Fruit fly (Drosophila melanogaster) whole organism, embryonic: Measurements from ENCODE around the gene CG43051.

Source experiments
- Bgb ChIP-seq: fragments of 200-800 bp; sonication (Bioruptor generic); IDR thresholded peaks from 2 replicates; pipeline ENCODE4 v1.3.6; 2022; ENCODE audit warnings: missing biosample characterization, missing genetic modification characterization; ENCODE audit not compliant: partially characterized antibody
- CG12219 ChIP-seq: fragments of 200-800 bp; sonication (Bioruptor generic); optimal IDR thresholded peaks from 3 replicates; lab custom pipeline; 2018; ENCODE audit warnings: missing biosample characterization, mild to moderate bottlenecking, missing genetic modification characterization
- CG15696 ChIP-seq: fragments of 200-800 bp; sonication (Bioruptor generic); optimal IDR thresholded peaks from 2 replicates; lab custom pipeline; 2019; ENCODE audit warnings: missing biosample characterization, mild to moderate bottlenecking, missing genetic modification characterization, moderate library complexity
- CG17802 ChIP-seq: fragments of 200-800 bp; sonication (Bioruptor generic); optimal IDR thresholded peaks from 2 replicates; lab custom pipeline; 2018; ENCODE audit warnings: missing biosample characterization, mild to moderate bottlenecking, missing genetic modification characterization, moderate library complexity
- CG1832 ChIP-seq: fragments of 200-800 bp; sonication (Bioruptor generic); optimal IDR thresholded peaks from 2 replicates; lab custom pipeline; 2017; ENCODE audit warnings: missing biosample characterization, mild to moderate bottlenecking, missing genetic modification characterization, inconsistent platforms
- CG2202 ChIP-seq: fragments of 200-800 bp; sonication (Bioruptor generic); optimal IDR thresholded peaks from 2 replicates; lab custom pipeline; 2018; ENCODE audit warnings: missing biosample characterization, mild to moderate bottlenecking, missing genetic modification characterization
- CG2678 ChIP-seq: fragments of 200-800 bp; sonication (Bioruptor generic); optimal IDR thresholded peaks from 3 replicates; lab custom pipeline; 2019; ENCODE audit warnings: missing biosample characterization, mild to moderate bottlenecking, missing genetic modification characterization, moderate library complexity
- CG34224 ChIP-seq: fragments of 200-800 bp; sonication (Bioruptor generic); IDR thresholded peaks from 3 replicates; pipeline ENCODE4 v1.3.6; 2022; ENCODE audit warnings: missing biosample characterization, missing genetic modification characterization; ENCODE audit not compliant: partially characterized antibody
- CG4282 ChIP-seq: fragments of 200-800 bp; sonication (Bioruptor generic); optimal IDR thresholded peaks from 2 replicates; lab custom pipeline; 2016; ENCODE audit warnings: missing biosample characterization, missing genetic modification characterization
- CG4360 ChIP-seq: fragments of 200-800 bp; sonication (Bioruptor generic); IDR thresholded peaks from 2 replicates; pipeline ENCODE4 v1.3.6; 2022; ENCODE audit warnings: missing biosample characterization, missing genetic modification characterization
- CG7745 ChIP-seq: fragments of 200-800 bp; sonication (Bioruptor generic); optimal IDR thresholded peaks from 2 replicates; lab custom pipeline; 2018; ENCODE audit warnings: missing biosample characterization, mild to moderate bottlenecking, missing genetic modification characterization, moderate library complexity
- CG9876 ChIP-seq: fragments of 200-800 bp; sonication (Bioruptor generic); optimal IDR thresholded peaks from 2 replicates; lab custom pipeline; 2016; ENCODE audit warnings: missing biosample characterization, missing genetic modification characterization
- Dbx ChIP-seq: fragments of 200-800 bp; sonication (Bioruptor generic); IDR thresholded peaks from 3 replicates; pipeline ENCODE4 v1.3.6; 2022; ENCODE audit warnings: missing biosample characterization, missing genetic modification characterization
- Drgx ChIP-seq: fragments of 200-800 bp; sonication (Bioruptor generic); IDR thresholded peaks from 2 replicates; pipeline ENCODE4 v1.3.6; 2022; ENCODE audit warnings: missing biosample characterization, missing genetic modification characterization
- Ets97D ChIP-seq: fragments of 200-800 bp; sonication (Bioruptor generic); optimal IDR thresholded peaks from 3 replicates; lab custom pipeline; 2016; ENCODE audit warnings: missing biosample characterization, missing genetic modification characterization
- Hr39 ChIP-seq: fragments of >200 bp; optimal IDR thresholded peaks from 2 replicates; lab custom pipeline; 2017
- Hr51 ChIP-seq, 2 experiments: fragments of 200-800 bp; sonication (Bioruptor generic); optimal IDR thresholded peaks; 2 replicates in 1 of 2; 3 replicates in 1 of 2; lab custom pipeline; 2016 to 2018; ENCODE audit warnings: missing biosample characterization in 2 of 2, missing genetic modification characterization in 2 of 2, mild to moderate bottlenecking in 1 of 2, moderate library complexity in 1 of 2
- Neu2 ChIP-seq: fragments of 200-800 bp; sonication (Bioruptor generic); optimal IDR thresholded peaks from 3 replicates; lab custom pipeline; 2016; ENCODE audit warnings: missing biosample characterization, missing genetic modification characterization, borderline replicate concordance
- Rfx ChIP-seq: fragments of 200-800 bp; sonication (Bioruptor generic); IDR thresholded peaks from 2 replicates; pipeline ENCODE4 v1.3.6; 2022; ENCODE audit warnings: missing biosample characterization, missing genetic modification characterization
- TFAM ChIP-seq: fragments of 200-800 bp; sonication (Bioruptor generic); optimal IDR thresholded peaks from 2 replicates; lab custom pipeline; 2017; ENCODE audit warnings: missing biosample characterization, missing genetic modification characterization, inconsistent platforms
- Taf1 ChIP-seq: fragments of 200-800 bp; sonication (Bioruptor generic); IDR thresholded peaks from 2 replicates; pipeline ENCODE4 v1.3.6; 2022; ENCODE audit warnings: missing biosample characterization, missing genetic modification characterization
- Trl ChIP-seq, 3 experiments: fragments of >200 bp in 2 of 3; fragments of 200-800 bp in 1 of 3; sonication (Bioruptor generic) in 1 of 3; optimal IDR thresholded peaks; 2 replicates in 1 of 3; 3 replicates in 2 of 3; lab custom pipeline; 2016 to 2017; ENCODE audit warnings: missing biosample characterization in 1 of 3, missing genetic modification characterization in 1 of 3
- abd-A ChIP-seq: fragments of 200-800 bp; sonication (Bioruptor generic); optimal IDR thresholded peaks from 3 replicates; lab custom pipeline; 2019; ENCODE audit warnings: missing biosample characterization, mild to moderate bottlenecking, missing genetic modification characterization, moderate library complexity
- ato ChIP-seq: fragments of 200-800 bp; sonication (Bioruptor generic); IDR thresholded peaks from 2 replicates; pipeline ENCODE4 v1.3.6; 2022; ENCODE audit warnings: missing biosample characterization, missing genetic modification characterization; ENCODE audit not compliant: partially characterized antibody
- bsh ChIP-seq, 2 experiments: fragments of 200-800 bp; sonication (Bioruptor generic); optimal IDR thresholded peaks; 2 replicates each; lab custom pipeline; 2017 to 2018; ENCODE audit warnings: mild to moderate bottlenecking in 2 of 2, missing biosample characterization in 2 of 2, missing genetic modification characterization in 2 of 2, moderate library complexity in 1 of 2
- chm ChIP-seq: fragments of 200-800 bp; sonication (Bioruptor generic); IDR thresholded peaks from 2 replicates; pipeline ENCODE4 v1.3.6; 2022; ENCODE audit warnings: missing biosample characterization, missing genetic modification characterization
- crol ChIP-seq: fragments of 200-800 bp; sonication (Bioruptor generic); IDR thresholded peaks from 2 replicates; pipeline ENCODE4 v1.3.6; 2022; ENCODE audit warnings: missing biosample characterization, missing genetic modification characterization
- crp ChIP-seq, 2 experiments: fragments of 200-800 bp; sonication (Bioruptor generic); optimal IDR thresholded peaks; 2 replicates in 1 of 2; 3 replicates in 1 of 2; lab custom pipeline; 2017; ENCODE audit warnings: missing biosample characterization in 2 of 2, missing genetic modification characterization in 2 of 2, mild to moderate bottlenecking in 1 of 2, moderate library complexity in 1 of 2
- fd96Cb ChIP-seq: fragments of 200-800 bp; sonication (Bioruptor generic); optimal IDR thresholded peaks from 2 replicates; lab custom pipeline; 2018; ENCODE audit warnings: missing biosample characterization, mild to moderate bottlenecking, missing genetic modification characterization, moderate library complexity
- lbe ChIP-seq: fragments of 200-800 bp; sonication (Bioruptor generic); optimal IDR thresholded peaks from 2 replicates; lab custom pipeline; 2016; ENCODE audit warnings: missing biosample characterization, mild to moderate bottlenecking, missing genetic modification characterization
- nom ChIP-seq: fragments of 200-800 bp; sonication (Bioruptor generic); optimal IDR thresholded peaks from 2 replicates; lab custom pipeline; 2017; ENCODE audit warnings: missing biosample characterization, missing genetic modification characterization, mild to moderate bottlenecking, moderate library complexity, missing genetic modification reagents
- otp ChIP-seq: fragments of 200-800 bp; sonication (Bioruptor generic); IDR thresholded peaks from 3 replicates; pipeline ENCODE4, ENCODE4 v1.3.6; 2022; ENCODE audit warnings: missing biosample characterization, missing genetic modification characterization
- sd ChIP-seq: fragments of 200-800 bp; sonication (Bioruptor generic); optimal IDR thresholded peaks from 3 replicates; lab custom pipeline; 2018; ENCODE audit warnings: missing biosample characterization, mild to moderate bottlenecking, missing genetic modification characterization, moderate library complexity
- seq ChIP-seq: fragments of 200-800 bp; sonication (Bioruptor generic); IDR thresholded peaks from 2 replicates; pipeline ENCODE4 v1.3.6; 2022; ENCODE audit warnings: missing biosample characterization, missing genetic modification characterization
- sisA ChIP-seq: fragments of 200-800 bp; sonication (Bioruptor generic); IDR thresholded peaks from 2 replicates; pipeline ENCODE4 v1.3.6; 2022; ENCODE audit warnings: missing biosample characterization, missing genetic modification characterization
- tgo ChIP-seq: fragments of 200-800 bp; sonication (Bioruptor generic); IDR thresholded peaks from 3 replicates; pipeline ENCODE4 v1.3.6; 2022; ENCODE audit warnings: missing biosample characterization, missing genetic modification characterization
- yki ChIP-seq: fragments of >200 bp; optimal IDR thresholded peaks from 3 replicates; lab custom pipeline; 2018

The CG43051 gene

DNA sequence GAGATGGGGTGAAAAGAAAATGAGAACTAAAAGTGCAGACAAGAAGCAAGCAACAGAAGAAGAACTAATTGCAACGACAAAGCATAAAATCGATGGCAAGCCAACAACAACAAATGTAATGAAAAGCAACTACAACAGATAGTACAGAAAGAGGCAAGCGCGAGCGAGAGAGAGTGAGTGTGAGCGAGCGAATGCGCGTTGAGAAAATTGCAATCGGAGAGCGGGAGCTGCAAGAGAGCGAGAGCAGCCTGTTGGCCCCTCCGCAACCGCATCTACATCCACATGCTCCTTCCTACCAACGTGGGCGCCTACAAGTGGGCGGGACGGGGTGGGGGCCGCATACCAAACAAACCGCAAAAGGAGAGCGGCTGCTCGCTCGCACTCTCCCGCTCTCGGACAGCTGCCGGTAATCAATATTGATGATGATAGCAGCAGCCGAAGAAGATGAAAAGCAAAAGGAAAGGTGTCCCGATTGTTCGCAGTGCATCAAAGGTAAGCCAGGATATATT lies 35.4 kb downstream of the CG43051 start (continued):
- TF ChIP-seq crp (GFP tag; optimal IDR thresholded peaks at IDR 0.05; lab: Kevin White, UChicago), result no peak
- no peak for TF ChIP-seq tgo (GFP tag; lab: Robert Waterston, UW)
- TF ChIP-seq Drgx (GFP tag; lab: Robert Waterston, UW), result peak; percentile 69
- peak; percentile 98 for TF ChIP-seq sd (tag; lab: Kevin White, UChicago)
- TF ChIP-seq chm, result peak; percentile 47; the same call in 1 of the 2 replicates
- TF ChIP-seq CG15696 (tag; lab: Kevin White, UChicago), result no peak
- TF ChIP-seq Hr51 (GFP tag; optimal IDR thresholded peaks at IDR 0.05; lab: Kevin White, UChicago), result no peak
- no peak for TF ChIP-seq CG7745
- no peak for TF ChIP-seq CG17802 (tag; lab: Kevin White, UChicago)
- no peak for TF ChIP-seq seq (GFP tag; lab: Robert Waterston, UW)
- no peak for TF ChIP-seq Hr39 (lab: Kevin White, UChicago)
- peak; percentile 66 for TF ChIP-seq CG34224 (GFP tag; lab: Robert Waterston, UW)
- TF ChIP-seq CG9876 (GFP tag; lab: Kevin White, UChicago), result no peak
- TF ChIP-seq crol, result peak; percentile 98
- TF ChIP-seq otp (GFP tag; lab: Robert Waterston, UW), result no peak
- TF ChIP-seq CG2202 (tag; lab: Kevin White, UChicago), result no peak
- TF ChIP-seq sisA (GFP tag; lab: Robert Waterston, UW), result no peak
- TF ChIP-seq CG12219 (GFP tag; lab: Kevin White, UChicago), result no peak
- TF ChIP-seq Dbx (GFP tag; lab: Robert Waterston, UW), result 0 out of 3 replicates have a peak, but pooled peaks have one; percentile 12
- no peak for TF ChIP-seq Rfx
- TF ChIP-seq CG1832, result peak; percentile 48
- TF ChIP-seq lbe, result peak; percentile 15
- peak; percentile 82 for TF ChIP-seq yki (lab: Kevin White, UChicago)
- TF ChIP-seq CG4282 (GFP tag; lab: Kevin White, UChicago), result no peak

DNA sequence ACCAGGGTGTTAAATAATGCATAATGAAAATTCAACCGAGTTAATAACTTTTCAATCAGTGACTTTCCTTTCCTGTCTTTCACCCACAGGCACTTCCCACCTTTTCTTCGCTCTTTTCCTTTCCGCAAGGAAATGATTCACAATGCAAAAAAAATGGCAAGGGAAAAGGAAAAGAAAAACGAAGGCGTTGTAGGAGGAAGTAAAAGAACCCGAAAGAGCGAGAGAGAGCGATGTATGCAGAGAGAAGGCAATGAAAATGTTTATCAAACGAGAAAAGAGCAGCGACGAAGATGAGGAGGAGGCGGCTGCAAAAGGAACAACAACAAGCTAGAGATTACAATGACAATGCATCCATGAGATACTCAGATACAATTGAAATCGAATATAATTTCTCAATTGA lies 36.1 kb downstream of the CG43051 start:
- TF ChIP-seq ato (0 out of 2 replicates have a peak, but pooled peaks have one; percentile 6), Ets97D (GFP tag; lab: Kevin White, UChicago) (no peak), Bgb (GFP tag; lab: Robert Waterston, UW) (no peak), Trl (optimal IDR thresholded peaks at IDR 0.05; lab: Kevin White, UChicago) (peak in 1 of 2 experiments; percentile 47), Trl (GFP tag; optimal IDR thresholded peaks at IDR 0.05; lab: Kevin White, UChicago) (no peak), Neu2 (GFP tag; lab: Kevin White, UChicago) (no peak), bsh (GFP tag; optimal IDR thresholded peaks at IDR 0.05; lab: Kevin White, UChicago) (peak in 1 of 2 experiments; percentile 55), TFAM (GFP tag; lab: Kevin White, UChicago) (no peak), CG4360 (GFP tag; lab: Robert Waterston, UW) (peak; percentile 64), abd-A (tag; lab: Kevin White, UChicago) (no peak), CG2678 (tag; lab: Kevin White, UChicago) (no peak), Taf1 (GFP tag; lab: Robert Waterston, UW) (no peak), fd96Cb (tag; lab: Kevin White, UChicago) (no peak), nom (GFP tag; lab: Kevin White, UChicago) (peak; percentile 32)
